Worm (Caenorhabditis elegans) whole organism, L1 larva: ENCODE data around the gene R13D11.3.

Experiments
- aly-2 ChIP-seq: fragments of 150-350 bp; optimal IDR thresholded peaks from 2 replicates; lab custom pipeline; 2014; ENCODE audit warnings: missing biosample characterization, missing genetic modification characterization
- lin-13 ChIP-seq: fragments of 150-350 bp; optimal IDR thresholded peaks from 2 replicates; lab custom pipeline; 2014; ENCODE audit warnings: missing biosample characterization, missing genetic modification reagents, missing genetic modification characterization
- nhr-90 ChIP-seq: sonication (generic microtip); optimal IDR thresholded peaks from 2 replicates; lab custom pipeline; 2016; ENCODE audit warnings: mild to moderate bottlenecking, missing genetic modification characterization, missing compliant biosample characterization; ENCODE audit not compliant: poor library complexity
- snpc-4 ChIP-seq: fragments of 150-350 bp; optimal IDR thresholded peaks from 2 replicates; lab custom pipeline; 2014; ENCODE audit warnings: missing biosample characterization, missing genetic modification characterization

ce11 chrV:800271-800670 lies 14.5 kb upstream of the R13D11.3 start:
- TF ChIP-seq lin-13 (GFP tag; lab: Kevin White, UChicago), result no peak
- no peak for TF ChIP-seq nhr-90 (tag; lab: Kevin White, UChicago)
- no peak for TF ChIP-seq snpc-4 (tag; lab: Kevin White, UChicago)
- TF ChIP-seq aly-2 (tag; lab: Kevin White, UChicago), result no peak
